In the genomic region with DNA sequence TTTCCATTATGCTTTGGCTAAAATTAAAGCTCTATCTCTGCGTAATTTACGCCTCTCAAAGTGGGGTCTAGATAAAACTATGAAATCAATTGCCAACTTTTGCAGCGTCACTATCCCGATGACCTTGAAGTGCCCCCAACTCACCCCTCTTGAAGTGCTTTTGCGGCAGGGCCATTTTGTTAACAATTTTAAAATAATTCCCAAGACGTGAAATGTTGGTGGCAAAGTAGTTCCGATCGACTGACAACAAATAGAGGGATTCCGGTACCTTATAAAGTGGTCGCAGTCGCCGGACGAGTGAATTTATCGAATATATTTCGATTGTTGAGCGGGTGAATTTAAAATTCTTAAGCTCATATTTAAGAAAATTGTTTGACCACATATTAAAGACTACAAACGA, we compare ENCODE assay signal across 4 fruit fly cellular contexts.
TF ChIP-seq lines count a peak whose summit lies in the region.

A gene (minus strand): TSS at position 245 of the 400 bp plus-strand sequence.

- peak; percentile 2 for TF ChIP-seq CTCF in whole organism, embryonic (GFP tag; optimal IDR thresholded peaks at IDR 0.05; lab: Kevin White, UChicago)

TF ChIP-seq in whole organism, adult, 20 proteins besides CTCF, POLR2A, EP300 and RAD21:
- TF ChIP-seq toe (GFP tag; optimal IDR thresholded peaks at IDR 0.05; lab: Kevin White, UChicago) (no peak), CG33017 (tag; optimal IDR thresholded peaks at IDR 0.05; lab: Kevin White, UChicago) (peak; percentile 54), bab1 (GFP tag; optimal IDR thresholded peaks at IDR 0.05; lab: Kevin White, UChicago) (peak; percentile 73), CG14711 (tag; optimal IDR thresholded peaks at IDR 0.05; lab: Kevin White, UChicago) (no peak), tj (GFP tag; optimal IDR thresholded peaks at IDR 0.05; lab: Kevin White, UChicago) (peak; percentile 36), CG5204 (GFP tag; optimal IDR thresholded peaks at IDR 0.05; lab: Kevin White, UChicago) (no peak), CG12768 (GFP tag; optimal IDR thresholded peaks at IDR 0.05; lab: Kevin White, UChicago) (peak; percentile 27), cic (GFP tag; optimal IDR thresholded peaks at IDR 0.05; lab: Kevin White, UChicago) (peak; percentile 35), Mnt (GFP tag; optimal IDR thresholded peaks at IDR 0.05; lab: Kevin White, UChicago) (peak; percentile 24), CG7045 (GFP tag; optimal IDR thresholded peaks at IDR 0.05; lab: Kevin White, UChicago) (no peak), CG7101 (tag; optimal IDR thresholded peaks at IDR 0.05; lab: Kevin White, UChicago) (peak; percentile 3), cnc (optimal IDR thresholded peaks at IDR 0.05; lab: Kevin White, UChicago) (peak in 1 of 2 experiments; percentile 47)

TF ChIP-seq in whole organism, embryonic, 481 proteins besides CTCF, POLR2A, EP300 and RAD21 (continues in another document):
- TF ChIP-seq phol (tag; optimal IDR thresholded peaks at IDR 0.05; lab: Kevin White, UChicago), result peak; percentile 14
- TF ChIP-seq CG1603 (tag; optimal IDR thresholded peaks at IDR 0.05; lab: Kevin White, UChicago), result peak; percentile 25
- TF ChIP-seq tgo (GFP tag; IDR thresholded peaks at IDR 0.05; lab: Robert Waterston, UW), result no peak
- TF ChIP-seq trem (tag; optimal IDR thresholded peaks at IDR 0.05; lab: Kevin White, UChicago), result peak; percentile 33
- peak; percentile 44; the same call in 1 of the 2 replicates for TF ChIP-seq NFAT (GFP tag; IDR thresholded peaks at IDR 0.05; lab: Robert Waterston, UW)
- TF ChIP-seq CG10431 (GFP tag; optimal IDR thresholded peaks at IDR 0.05; lab: Kevin White, UChicago), result peak; percentile 94
- TF ChIP-seq Opbp (GFP tag; IDR thresholded peaks at IDR 0.05; lab: Robert Waterston, UW; ENCODE audit: partially characterized antibody), result peak; percentile 35; the same call in 1 of the 3 replicates
- TF ChIP-seq CG8388 (GFP tag; optimal IDR thresholded peaks at IDR 0.05; lab: Kevin White, UChicago), result no peak
- peak; percentile 33 for TF ChIP-seq exex (tag; optimal IDR thresholded peaks at IDR 0.05; lab: Kevin White, UChicago)
- peak; percentile 30; the same call in 1 of the 2 replicates for TF ChIP-seq nerfin-2 (GFP tag; IDR thresholded peaks at IDR 0.05; lab: Robert Waterston, UW; ENCODE audit: partially characterized antibody)
- peak; percentile 9 for TF ChIP-seq CG13894 (tag; optimal IDR thresholded peaks at IDR 0.05; lab: Kevin White, UChicago)
- TF ChIP-seq bbx (GFP tag; IDR thresholded peaks at IDR 0.05; lab: Robert Waterston, UW; ENCODE audit: partially characterized antibody), result peak; percentile 58; the same call in 1 of the 2 replicates
- TF ChIP-seq CG16813 (GFP tag; IDR thresholded peaks at IDR 0.05; lab: Robert Waterston, UW; ENCODE audit: partially characterized antibody), result peak; percentile 28; the same call in 1 of the 3 replicates
- peak; percentile 60; the same call in 3 of the 4 replicates for TF ChIP-seq Dll (GFP tag; IDR thresholded peaks at IDR 0.05; lab: Robert Waterston, UW; ENCODE audit: partially characterized antibody)
- peak; percentile 42; the same call in 1 of the 3 replicates for TF ChIP-seq CG34224 (GFP tag; IDR thresholded peaks at IDR 0.05; lab: Robert Waterston, UW; ENCODE audit: partially characterized antibody)
- peak; percentile 46; the same call in 1 of the 2 replicates for TF ChIP-seq hbn (GFP tag; IDR thresholded peaks at IDR 0.05; lab: Robert Waterston, UW; ENCODE audit: partially characterized antibody)
- no peak for TF ChIP-seq CG13123 (GFP tag; optimal IDR thresholded peaks at IDR 0.05; lab: Kevin White, UChicago)
- no peak for TF ChIP-seq nerfin-1 (tag; optimal IDR thresholded peaks at IDR 0.05; lab: Kevin White, UChicago)
- no peak for TF ChIP-seq Ets65A (GFP tag; lab: Kevin White, UChicago)
- peak; percentile 65 for TF ChIP-seq Med (GFP tag; lab: Kevin White, UChicago)
- TF ChIP-seq CG32532 (GFP tag; IDR thresholded peaks at IDR 0.05; lab: Robert Waterston, UW), result no peak
- TF ChIP-seq pzg (GFP tag; optimal IDR thresholded peaks at IDR 0.05; lab: Kevin White, UChicago), result peak; percentile 46

TF ChIP-seq in whole organism, prepupa, 60 proteins besides CTCF, POLR2A, EP300 and RAD21:
- TF ChIP-seq spab (GFP tag; optimal IDR thresholded peaks at IDR 0.05; lab: Kevin White, UChicago) (no peak), dac (GFP tag; optimal IDR thresholded peaks at IDR 0.05; lab: Kevin White, UChicago) (no peak), esn (GFP tag; optimal IDR thresholded peaks at IDR 0.05; lab: Kevin White, UChicago) (peak; percentile 0), Met (GFP tag; optimal IDR thresholded peaks at IDR 0.05; lab: Kevin White, UChicago) (no peak), CG1621 (tag; optimal IDR thresholded peaks at IDR 0.05; lab: Kevin White, UChicago) (peak; percentile 89), CG8319 (GFP tag; optimal IDR thresholded peaks at IDR 0.05; lab: Kevin White, UChicago) (no peak), CG3919 (GFP tag; optimal IDR thresholded peaks at IDR 0.05; lab: Kevin White, UChicago) (no peak), CG32006 (GFP tag; optimal IDR thresholded peaks at IDR 0.05; lab: Kevin White, UChicago) (no peak)

TF ChIP-seq in whole organism, wandering third instar larva, 38 proteins besides CTCF, POLR2A, EP300 and RAD21:
- TF ChIP-seq psq (GFP tag; optimal IDR thresholded peaks at IDR 0.05; lab: Kevin White, UChicago) (no peak), dsf (GFP tag; optimal IDR thresholded peaks at IDR 0.05; lab: Kevin White, UChicago; ENCODE audit: borderline replicate concordance) (no peak), Rel (GFP tag; optimal IDR thresholded peaks at IDR 0.05; lab: Kevin White, UChicago) (no peak), Rel (tag; optimal IDR thresholded peaks at IDR 0.05; lab: Kevin White, UChicago) (peak; percentile 83), h (GFP tag; optimal IDR thresholded peaks at IDR 0.05; lab: Kevin White, UChicago) (no peak), HLH106 (tag; optimal IDR thresholded peaks at IDR 0.05; lab: Kevin White, UChicago) (no peak), br (GFP tag; optimal IDR thresholded peaks at IDR 0.05; lab: Kevin White, UChicago) (no peak), sv (GFP tag; optimal IDR thresholded peaks at IDR 0.05; lab: Kevin White, UChicago) (no peak)
